Fruit fly (Drosophila melanogaster) whole organism, larva: ENCODE data around the gene Ts.

Experiments used
- noc ChIP-seq: fragments of 200-800 bp; sonication (Bioruptor generic); optimal IDR thresholded peaks from 3 replicates; lab custom pipeline; 2019; ENCODE audit warnings: missing biosample characterization, mild to moderate bottlenecking, missing genetic modification characterization, moderate library complexity

Ts gene

dm6 chr2L:2969438-2969837 is at the start of gene Ts:
Gene Ts, minus strand, starts transcription at chr2L:2969638.
- TF ChIP-seq noc (tag; lab: Kevin White, UChicago): no peak

dm6 chr2L:3018212-3018611 is 48.8 kb upstream of the Ts start, which contains the start of the genes CG17224 and CG17264:
Gene CG17224, minus strand, starts transcription at chr2L:3018308.
Gene CG17264, plus strand, starts transcription at chr2L:3018508.
- TF ChIP-seq noc (tag; lab: Kevin White, UChicago): no peak

DNA sequence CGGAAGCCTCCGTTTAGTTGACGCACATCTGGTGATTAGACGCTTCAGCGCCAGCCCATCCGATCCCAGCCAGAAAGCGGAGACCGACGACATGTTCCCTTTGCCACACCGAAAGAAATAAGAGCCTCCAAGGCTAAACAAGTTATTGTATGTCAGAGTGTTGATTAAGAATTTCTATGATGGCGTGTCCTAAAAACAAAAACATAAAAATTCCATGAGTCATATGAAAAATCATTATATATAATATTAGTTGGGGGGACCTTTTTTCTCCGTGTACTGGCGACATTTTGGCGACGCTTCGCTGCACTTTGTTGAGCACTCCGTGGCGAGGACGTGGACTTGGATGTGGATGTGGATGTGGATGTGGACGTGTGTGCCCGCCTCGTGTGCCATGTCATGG is 43.3 kb upstream of the Ts start:
- TF ChIP-seq noc (tag; lab: Kevin White, UChicago): no peak

DNA sequence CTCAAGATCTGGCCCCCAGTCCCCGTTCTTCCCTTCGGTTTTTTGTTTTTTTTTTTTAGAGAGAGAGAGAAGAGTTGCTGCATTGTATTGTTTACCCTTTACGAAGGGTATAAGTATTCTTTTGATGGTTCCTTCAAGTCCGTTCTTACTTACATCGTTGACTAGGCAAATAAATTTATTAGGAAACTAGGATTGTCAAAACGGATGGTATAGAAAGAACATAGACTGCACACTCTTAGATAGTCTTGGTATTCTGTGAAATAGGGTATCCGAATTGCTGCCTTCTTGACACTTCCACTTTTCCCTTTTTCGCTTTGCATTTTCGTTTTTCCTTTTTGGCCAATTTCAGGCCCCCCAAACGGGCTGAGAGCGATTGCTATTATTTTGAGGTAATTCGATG is 42.0 kb upstream of the Ts start:
- no peak for TF ChIP-seq noc (tag; lab: Kevin White, UChicago)

DNA sequence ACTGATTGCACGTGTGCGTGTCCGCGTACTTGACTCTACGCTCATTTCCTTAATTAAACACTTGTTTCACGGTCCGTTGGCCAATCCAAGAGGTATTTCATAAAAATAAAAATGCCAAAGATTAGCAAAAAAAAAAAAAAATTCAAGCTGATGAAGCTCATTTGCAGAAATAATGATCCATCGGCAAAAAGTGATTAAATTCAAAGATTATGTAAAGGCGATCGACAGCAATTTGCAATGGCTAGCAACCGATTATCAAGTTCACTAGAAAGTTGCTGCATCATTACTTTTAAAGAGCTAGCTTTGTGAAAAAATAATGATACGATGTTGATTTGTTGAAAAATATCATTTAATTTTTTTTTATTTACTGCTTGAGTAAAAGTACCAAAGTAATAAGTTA is 40.0 kb upstream of the Ts start:
- TF ChIP-seq noc (tag; lab: Kevin White, UChicago): no peak

- no peak for TF ChIP-seq noc (tag; lab: Kevin White, UChicago)
Measured at dm6 chr2L:3006925-3007426, 37.5 kb upstream of the Ts start.

- no peak for TF ChIP-seq noc (tag; lab: Kevin White, UChicago)
Measured at dm6 chr2L:3006194-3006593, 36.8 kb upstream of the Ts start.

dm6 chr2L:3005483-3005882 is 36.0 kb upstream of the Ts start:
- TF ChIP-seq noc (tag; lab: Kevin White, UChicago): no peak

DNA sequence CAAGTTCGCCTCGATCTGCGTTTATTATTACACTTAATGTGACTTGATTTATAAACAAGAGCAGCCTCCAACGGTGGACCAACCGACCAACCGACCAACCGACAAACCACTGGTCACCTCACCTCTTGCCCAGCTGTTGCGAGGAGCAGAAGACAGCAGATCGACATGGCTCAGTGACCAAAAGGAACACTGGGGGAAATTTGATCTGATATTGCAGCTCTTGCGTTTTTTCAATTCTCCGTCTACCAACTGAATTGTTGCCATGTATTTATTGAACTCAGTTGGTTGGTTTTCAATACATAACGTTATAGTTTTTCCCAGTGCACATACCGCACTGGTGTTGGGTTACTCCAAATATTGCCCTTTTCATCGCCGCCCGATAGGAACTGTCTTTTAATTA is 35.2 kb upstream of the Ts start:
- no peak for TF ChIP-seq noc (tag; lab: Kevin White, UChicago)

dm6 chr2L:3003399-3003798 is 34.0 kb upstream of the Ts start:
- TF ChIP-seq noc (tag; lab: Kevin White, UChicago): no peak

DNA sequence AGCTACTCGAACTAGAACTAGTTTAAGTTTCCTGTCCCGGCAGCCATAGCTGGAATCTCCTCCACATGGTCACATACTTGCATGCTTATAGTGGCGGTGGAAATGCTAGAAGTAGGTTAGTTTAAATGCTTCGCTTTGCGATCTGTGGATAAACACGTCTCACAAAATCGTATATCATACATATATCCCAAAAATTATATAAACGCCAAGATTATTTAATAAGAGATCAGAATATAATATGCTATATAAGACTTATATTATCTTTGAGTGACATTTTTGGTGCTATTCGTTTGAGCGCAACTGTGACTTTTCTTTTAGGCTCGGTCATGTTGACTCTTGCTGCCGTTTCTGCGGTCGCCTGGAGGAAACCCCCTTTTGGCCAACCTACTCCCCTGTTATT is 32.5 kb upstream of the Ts start:
- no peak for TF ChIP-seq noc (tag; lab: Kevin White, UChicago)

- no peak for TF ChIP-seq noc (tag; lab: Kevin White, UChicago)
Measured at dm6 chr2L:3000517-3000934, 31.1 kb upstream of the Ts start.

dm6 chr2L:2999609-3000008 is 30.2 kb upstream of the Ts start:
- TF ChIP-seq noc (tag; lab: Kevin White, UChicago): no peak

DNA sequence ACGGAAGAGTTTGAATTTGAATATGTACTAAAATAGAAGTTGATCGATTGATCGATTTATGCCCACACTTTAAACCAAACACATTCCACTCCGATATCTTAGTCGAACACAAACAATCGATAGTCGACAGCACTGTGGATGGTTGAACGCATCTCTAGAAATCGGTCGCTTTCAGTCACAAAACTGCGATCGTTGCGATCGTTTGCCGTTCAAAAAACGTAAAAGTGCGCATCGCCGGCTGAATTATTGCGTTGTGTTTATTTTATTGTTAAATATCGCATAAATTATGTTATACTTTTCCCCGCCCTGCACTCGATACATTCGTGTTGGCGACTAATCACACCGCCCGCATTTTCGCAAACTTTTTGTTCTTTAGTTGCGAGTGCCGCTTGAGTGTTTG is 29.7 kb upstream of the Ts start, which contains the start of gene Ccdc85:
TSS of gene Ccdc85 (plus strand) at position 174 of the 400 bp plus-strand sequence.
- no peak for TF ChIP-seq noc (tag; lab: Kevin White, UChicago)

- no peak for TF ChIP-seq noc (tag; lab: Kevin White, UChicago)
Measured at dm6 chr2L:2993702-2994101, 24.3 kb upstream of the Ts start.

- no peak for TF ChIP-seq noc (tag; lab: Kevin White, UChicago)
Measured at dm6 chr2L:2993236-2993635, 23.8 kb upstream of the Ts start.

DNA sequence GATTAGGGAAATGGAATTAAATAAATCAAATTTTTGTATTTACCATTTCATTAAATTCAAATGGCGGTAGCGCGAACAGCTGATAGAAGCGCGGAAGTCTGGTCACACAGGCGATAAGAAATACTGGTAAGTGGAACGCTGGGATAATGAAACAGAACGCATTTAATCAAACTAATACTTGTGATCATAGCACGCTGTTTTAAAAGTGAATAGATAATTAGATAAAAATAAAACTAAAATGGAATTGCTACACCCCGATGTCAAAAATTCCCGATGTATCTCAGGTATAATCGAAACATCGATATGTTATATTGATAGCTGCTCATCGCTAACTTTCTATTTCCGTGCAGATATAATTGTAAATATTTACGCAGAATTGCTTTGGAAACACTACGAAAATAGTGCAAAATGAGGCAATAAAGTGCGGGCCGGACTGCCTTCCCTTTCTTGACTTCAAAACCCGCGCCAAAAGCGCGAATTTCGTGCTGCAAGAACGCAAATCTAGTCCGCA is 23.3 kb upstream of the Ts start, which contains the start of the genes okr and CG3558:
TSS of gene okr (minus strand) at position 96 of the 511 bp plus-strand sequence.
TSS of gene CG3558 (plus strand) at position 207 of the 511 bp plus-strand sequence.
- TF ChIP-seq noc (tag; lab: Kevin White, UChicago): no peak
